Fruit fly (Drosophila melanogaster) whole organism, embryonic: ENCODE measurements around the gene Bfc.

ENCODE experiments used
- B-H2 ChIP-seq: fragments of 200-800 bp; sonication (Bioruptor generic); optimal IDR thresholded peaks from 2 replicates; lab custom pipeline; 2018; ENCODE audit warnings: missing biosample characterization, mild to moderate bottlenecking, missing genetic modification characterization
- Bdp1 ChIP-seq: fragments of 200-800 bp; sonication (Bioruptor generic); optimal IDR thresholded peaks from 3 replicates; lab custom pipeline; 2016; ENCODE audit warnings: missing biosample characterization, missing genetic modification characterization
- Bgb ChIP-seq: fragments of 200-800 bp; sonication (Bioruptor generic); IDR thresholded peaks from 2 replicates; pipeline ENCODE4 v1.3.6; 2022; ENCODE audit warnings: missing biosample characterization, missing genetic modification characterization; ENCODE audit not compliant: partially characterized antibody
- CG11247 ChIP-seq: fragments of 200-800 bp; sonication (Bioruptor generic); IDR thresholded peaks from 2 replicates; pipeline ENCODE4 v1.3.6; 2022; ENCODE audit warnings: missing biosample characterization, missing genetic modification characterization
- CG11695 ChIP-seq: fragments of 200-800 bp; sonication (Bioruptor generic); IDR thresholded peaks from 3 replicates; pipeline ENCODE4 v1.3.6; 2022; ENCODE audit warnings: missing biosample characterization, missing genetic modification characterization
- CG12236 ChIP-seq: fragments of 200-800 bp; sonication (Bioruptor generic); optimal IDR thresholded peaks from 2 replicates; lab custom pipeline; 2016; ENCODE audit warnings: missing biosample characterization, missing genetic modification characterization
- CG12769 ChIP-seq: fragments of 200-800 bp; sonication (Bioruptor generic); optimal IDR thresholded peaks from 2 replicates; lab custom pipeline; 2019; ENCODE audit warnings: missing biosample characterization, mild to moderate bottlenecking, missing genetic modification characterization, moderate library complexity
- CG14441 ChIP-seq: fragments of 200-800 bp; sonication (Bioruptor generic); IDR thresholded peaks from 2 replicates; pipeline ENCODE4 v1.3.6; 2022; ENCODE audit warnings: missing biosample characterization, missing genetic modification characterization
- CG17361 ChIP-seq: fragments of 200-800 bp; sonication (Bioruptor generic); IDR thresholded peaks from 3 replicates; pipeline ENCODE4 v1.3.6; 2022; ENCODE audit warnings: missing biosample characterization, missing genetic modification characterization
- CG2120 ChIP-seq: fragments of 200-800 bp; sonication (Bioruptor generic); optimal IDR thresholded peaks from 3 replicates; lab custom pipeline; 2016; ENCODE audit warnings: missing biosample characterization, missing genetic modification characterization
- CG2129 ChIP-seq: fragments of 200-800 bp; sonication (Bioruptor generic); IDR thresholded peaks from 2 replicates; pipeline ENCODE4 v1.3.6; 2022; ENCODE audit warnings: missing biosample characterization, missing genetic modification characterization; ENCODE audit not compliant: partially characterized antibody
- CG33557 ChIP-seq: fragments of 200-800 bp; sonication (Bioruptor generic); optimal IDR thresholded peaks from 2 replicates; lab custom pipeline; 2019; ENCODE audit warnings: missing biosample characterization, mild to moderate bottlenecking, missing genetic modification characterization, moderate library complexity
- CG4854 ChIP-seq: fragments of 200-800 bp; sonication (Bioruptor generic); optimal IDR thresholded peaks from 2 replicates; lab custom pipeline; 2016; ENCODE audit warnings: missing biosample characterization, missing genetic modification characterization, inconsistent platforms
- CG8478 ChIP-seq: fragments of >200 bp; optimal IDR thresholded peaks from 2 replicates; lab custom pipeline; 2018
- Camta ChIP-seq: fragments of 200-800 bp; sonication (Bioruptor generic); optimal IDR thresholded peaks from 2 replicates; lab custom pipeline; 2016; ENCODE audit warnings: missing biosample characterization, missing genetic modification characterization
- D19A ChIP-seq: fragments of 200-800 bp; optimal IDR thresholded peaks from 3 replicates; lab custom pipeline; 2019; ENCODE audit warnings: missing biosample characterization, mild to moderate bottlenecking, missing genetic modification characterization, moderate library complexity
- Doc2 ChIP-seq: fragments of 200-800 bp; sonication (Bioruptor generic); IDR thresholded peaks from 2 replicates; pipeline ENCODE4 v1.3.6; 2022; ENCODE audit warnings: missing biosample characterization, missing genetic modification characterization
- ERR ChIP-seq: fragments of 200-800 bp; sonication (Bioruptor generic); optimal IDR thresholded peaks from 2 replicates; lab custom pipeline; 2016; ENCODE audit warnings: missing biosample characterization, missing genetic modification characterization
- Ets97D ChIP-seq: fragments of 200-800 bp; sonication (Bioruptor generic); optimal IDR thresholded peaks from 3 replicates; lab custom pipeline; 2016; ENCODE audit warnings: missing biosample characterization, missing genetic modification characterization
- Fer2 ChIP-seq: fragments of 200-800 bp; sonication (Bioruptor generic); optimal IDR thresholded peaks from 2 replicates; lab custom pipeline; 2018; ENCODE audit warnings: missing biosample characterization, mild to moderate bottlenecking, missing genetic modification characterization, moderate library complexity
- Gug ChIP-seq: fragments of 200-800 bp; sonication (Bioruptor generic); IDR thresholded peaks from 4 replicates; pipeline ENCODE4 v1.3.6; 2022; ENCODE audit warnings: missing biosample characterization, missing genetic modification characterization
- H15 ChIP-seq: fragments of 200-800 bp; sonication (Bioruptor generic); IDR thresholded peaks from 3 replicates; pipeline ENCODE4 v1.3.6; 2022; ENCODE audit warnings: missing biosample characterization, missing genetic modification characterization
- HLHmδ ChIP-seq: fragments of 200-800 bp; sonication (Bioruptor generic); optimal IDR thresholded peaks from 2 replicates; lab custom pipeline; 2018; ENCODE audit warnings: missing biosample characterization, mild to moderate bottlenecking, missing genetic modification characterization, moderate library complexity
- Hand ChIP-seq: fragments of 200-800 bp; sonication (Bioruptor generic); optimal IDR thresholded peaks from 2 replicates; lab custom pipeline; 2017; ENCODE audit warnings: mild to moderate bottlenecking, missing biosample characterization, missing genetic modification reagents, missing genetic modification characterization
- Hr78 ChIP-seq, 2 experiments: fragments of 200-800 bp in 1 of 2; fragments of >200 bp in 1 of 2; sonication (Bioruptor generic) in 1 of 2; optimal IDR thresholded peaks; 2 replicates each; lab custom pipeline; 2017 to 2019; ENCODE audit warnings: missing biosample characterization in 2 of 2, missing genetic modification characterization in 2 of 2, mild to moderate bottlenecking in 1 of 2, moderate library complexity in 1 of 2
- Lhr ChIP-seq: fragments of 200-800 bp; sonication (Bioruptor generic); optimal IDR thresholded peaks from 3 replicates; lab custom pipeline; 2017; ENCODE audit warnings: mild to moderate bottlenecking, missing biosample characterization, missing genetic modification reagents, missing genetic modification characterization
- Lim3 ChIP-seq: fragments of 200-800 bp; sonication (Bioruptor generic); IDR thresholded peaks from 2 replicates; pipeline ENCODE4 v1.3.6; 2022; ENCODE audit warnings: missing biosample characterization, missing genetic modification characterization
- Myb ChIP-seq: fragments of 200-800 bp; sonication (Bioruptor generic); optimal IDR thresholded peaks from 2 replicates; lab custom pipeline; 2016; ENCODE audit warnings: missing biosample characterization, missing genetic modification characterization
- Neu2 ChIP-seq: fragments of 200-800 bp; sonication (Bioruptor generic); optimal IDR thresholded peaks from 3 replicates; lab custom pipeline; 2016; ENCODE audit warnings: missing biosample characterization, missing genetic modification characterization, borderline replicate concordance
- Rx ChIP-seq: fragments of 200-800 bp; sonication (Bioruptor generic); IDR thresholded peaks from 2 replicates; pipeline ENCODE4 v1.3.6; 2022; ENCODE audit warnings: missing biosample characterization, missing genetic modification characterization
- Sox100B ChIP-seq: fragments of 200-800 bp; sonication (Bioruptor generic); optimal IDR thresholded peaks from 3 replicates; lab custom pipeline; 2018; ENCODE audit warnings: missing biosample characterization, mild to moderate bottlenecking, missing genetic modification characterization
- abd-A ChIP-seq: fragments of 200-800 bp; sonication (Bioruptor generic); optimal IDR thresholded peaks from 3 replicates; lab custom pipeline; 2019; ENCODE audit warnings: missing biosample characterization, mild to moderate bottlenecking, missing genetic modification characterization, moderate library complexity
- ap ChIP-seq: fragments of 200-800 bp; sonication (Bioruptor generic); IDR thresholded peaks from 2 replicates; pipeline ENCODE4 v1.3.6; 2022; ENCODE audit warnings: missing biosample characterization, missing genetic modification characterization
- ase ChIP-seq: fragments of 200-800 bp; sonication (Bioruptor generic); IDR thresholded peaks from 3 replicates; pipeline ENCODE4 v1.3.6; 2022; ENCODE audit warnings: missing biosample characterization, missing genetic modification characterization
- cg ChIP-seq: fragments of 200-800 bp; sonication (Bioruptor generic); optimal IDR thresholded peaks from 3 replicates; lab custom pipeline; 2019; ENCODE audit warnings: missing biosample characterization, mild to moderate bottlenecking, missing genetic modification characterization, moderate library complexity
- chinmo ChIP-seq: fragments of 200-800 bp; sonication (Bioruptor generic); IDR thresholded peaks from 4 replicates; pipeline ENCODE4 v1.3.6; 2022; ENCODE audit warnings: missing biosample characterization, missing genetic modification characterization; ENCODE audit not compliant: partially characterized antibody
- danr ChIP-seq: fragments of 200-800 bp; sonication (Bioruptor generic); IDR thresholded peaks from 2 replicates; pipeline ENCODE4 v1.3.6; 2022; ENCODE audit warnings: missing biosample characterization, missing genetic modification characterization
- dati ChIP-seq: fragments of 200-800 bp; sonication (Bioruptor generic); IDR thresholded peaks from 2 replicates; pipeline ENCODE4 v1.3.6; 2022; ENCODE audit warnings: missing biosample characterization, missing genetic modification characterization
- gcm ChIP-seq: fragments of 200-800 bp; sonication (Bioruptor generic); optimal IDR thresholded peaks from 2 replicates; lab custom pipeline; 2019; ENCODE audit warnings: missing biosample characterization, mild to moderate bottlenecking, missing genetic modification characterization, moderate library complexity
- gsb ChIP-seq: fragments of 200-800 bp; sonication (Bioruptor generic); IDR thresholded peaks from 2 replicates; pipeline ENCODE4 v1.3.6; 2022; ENCODE audit warnings: missing biosample characterization, missing genetic modification characterization
- hb ChIP-seq: fragments of 200-800 bp; sonication (Bioruptor generic); IDR thresholded peaks from 3 replicates; pipeline ENCODE4 v1.3.6; 2022; ENCODE audit warnings: missing biosample characterization, missing genetic modification characterization; ENCODE audit not compliant: partially characterized antibody
- lilli ChIP-seq: fragments of 200-800 bp; sonication (Bioruptor generic); optimal IDR thresholded peaks from 3 replicates; lab custom pipeline; 2016; ENCODE audit warnings: missing biosample characterization, missing genetic modification characterization
- mld ChIP-seq: fragments of 200-800 bp; sonication (Bioruptor generic); IDR thresholded peaks from 3 replicates; pipeline ENCODE4 v1.3.6; 2022; ENCODE audit warnings: missing biosample characterization, missing genetic modification characterization; ENCODE audit not compliant: partially characterized antibody
- oc ChIP-seq: fragments of 200-800 bp; sonication (Bioruptor generic); optimal IDR thresholded peaks from 2 replicates; lab custom pipeline; 2018; ENCODE audit warnings: missing biosample characterization, mild to moderate bottlenecking, missing genetic modification characterization, moderate library complexity
- rib ChIP-seq: fragments of 200-800 bp; sonication (Bioruptor generic); IDR thresholded peaks from 2 replicates; pipeline ENCODE4 v1.3.6; 2022; ENCODE audit warnings: missing biosample characterization, missing genetic modification characterization
- sc ChIP-seq, 3 experiments: fragments of >200 bp in 2 of 3; fragments of 200-800 bp in 1 of 3; sonication (Bioruptor generic) in 1 of 3; optimal IDR thresholded peaks; 2 replicates in 2 of 3; 3 replicates in 1 of 3; lab custom pipeline; 2017; ENCODE audit warnings: mild to moderate bottlenecking in 1 of 3, missing biosample characterization in 1 of 3, missing genetic modification characterization in 1 of 3, missing genetic modification reagents in 1 of 3
- sd ChIP-seq: fragments of 200-800 bp; sonication (Bioruptor generic); optimal IDR thresholded peaks from 3 replicates; lab custom pipeline; 2018; ENCODE audit warnings: missing biosample characterization, mild to moderate bottlenecking, missing genetic modification characterization, moderate library complexity
- sens-2 ChIP-seq: fragments of 200-800 bp; sonication (Bioruptor generic); IDR thresholded peaks from 2 replicates; pipeline ENCODE4 v1.3.6; 2022; ENCODE audit warnings: missing biosample characterization, missing genetic modification characterization
- sqz ChIP-seq: fragments of 200-800 bp; sonication (Bioruptor generic); optimal IDR thresholded peaks from 3 replicates; lab custom pipeline; 2018; ENCODE audit warnings: missing biosample characterization, mild to moderate bottlenecking, missing genetic modification characterization
- tx ChIP-seq: fragments of 200-800 bp; sonication (Bioruptor generic); optimal IDR thresholded peaks from 2 replicates; lab custom pipeline; 2016; ENCODE audit warnings: missing biosample characterization, missing genetic modification characterization
- vvl ChIP-seq: fragments of 200-800 bp; sonication (Bioruptor generic); IDR thresholded peaks from 2 replicates; pipeline ENCODE4 v1.3.6; 2022; ENCODE audit warnings: missing biosample characterization, missing genetic modification characterization

The Bfc gene

dm6 chr3L:1208206-1208605, 42.3 kb upstream of the Bfc start (continued):
- TF ChIP-seq sc (optimal IDR thresholded peaks at IDR 0.05; lab: Kevin White, UChicago) (no peak), sc (GFP tag; optimal IDR thresholded peaks at IDR 0.05; lab: Kevin White, UChicago) (no peak), CG11247 (GFP tag; lab: Robert Waterston, UW) (no peak), sens-2 (no peak), Bdp1 (GFP tag; lab: Kevin White, UChicago) (no peak), CG14441 (GFP tag; lab: Robert Waterston, UW) (no peak), danr (GFP tag; lab: Robert Waterston, UW) (no peak), dati (GFP tag; lab: Robert Waterston, UW) (no peak), CG4854 (GFP tag; lab: Kevin White, UChicago) (no peak), sqz (GFP tag; lab: Kevin White, UChicago) (no peak), Hr78 (GFP tag; optimal IDR thresholded peaks at IDR 0.05; lab: Kevin White, UChicago) (peak in 1 of 2 experiments; percentile 65), Gug (GFP tag; lab: Robert Waterston, UW) (no peak), lilli (GFP tag; lab: Kevin White, UChicago) (no peak), CG2129 (GFP tag; lab: Robert Waterston, UW) (no peak), tx (no peak), HLHmδ (GFP tag; lab: Kevin White, UChicago) (peak; percentile 8), CG33557 (GFP tag; lab: Kevin White, UChicago) (no peak), gsb (GFP tag; lab: Robert Waterston, UW) (no peak), H15 (no peak), rib (GFP tag; lab: Robert Waterston, UW) (no peak), CG12236 (GFP tag; lab: Kevin White, UChicago) (no peak), Lhr (no peak), Ets97D (no peak), CG11695 (no peak), Bgb (GFP tag; lab: Robert Waterston, UW) (0 out of 2 replicates have a peak, but pooled peaks have one; percentile 17), Doc2 (no peak), abd-A (tag; lab: Kevin White, UChicago) (no peak), Hand (GFP tag; lab: Kevin White, UChicago) (no peak), ERR (GFP tag; lab: Kevin White, UChicago) (no peak), CG12769 (tag; lab: Kevin White, UChicago) (peak; percentile 64), ap (GFP tag; lab: Robert Waterston, UW) (no peak), sd (tag; lab: Kevin White, UChicago) (no peak), cg (GFP tag; lab: Kevin White, UChicago) (no peak), vvl (peak; percentile 41; the same call in 1 of the 2 replicates), D19A (tag; lab: Kevin White, UChicago) (no peak), Myb (GFP tag; lab: Kevin White, UChicago) (no peak), oc (peak; percentile 43), CG17361 (GFP tag; lab: Robert Waterston, UW) (no peak), Neu2 (no peak), Fer2 (tag; lab: Kevin White, UChicago) (no peak), CG2120 (no peak), Rx (GFP tag; lab: Robert Waterston, UW) (no peak), B-H2 (GFP tag; lab: Kevin White, UChicago) (no peak), hb (GFP tag; lab: Robert Waterston, UW) (no peak), ase (GFP tag; lab: Robert Waterston, UW) (no peak), chinmo (GFP tag; lab: Robert Waterston, UW) (peak; percentile 77; the same call in 2 of the 4 replicates), gcm (GFP tag; lab: Kevin White, UChicago) (no peak), CG8478 (lab: Kevin White, UChicago) (peak; percentile 13), mld (GFP tag; lab: Robert Waterston, UW) (no peak), Camta (GFP tag; lab: Kevin White, UChicago) (no peak), Sox100B (no peak), Lim3 (GFP tag; lab: Robert Waterston, UW) (no peak)
